Worm (Caenorhabditis elegans): Measurements from ENCODE around the gene F26F4.9.

DNA sequence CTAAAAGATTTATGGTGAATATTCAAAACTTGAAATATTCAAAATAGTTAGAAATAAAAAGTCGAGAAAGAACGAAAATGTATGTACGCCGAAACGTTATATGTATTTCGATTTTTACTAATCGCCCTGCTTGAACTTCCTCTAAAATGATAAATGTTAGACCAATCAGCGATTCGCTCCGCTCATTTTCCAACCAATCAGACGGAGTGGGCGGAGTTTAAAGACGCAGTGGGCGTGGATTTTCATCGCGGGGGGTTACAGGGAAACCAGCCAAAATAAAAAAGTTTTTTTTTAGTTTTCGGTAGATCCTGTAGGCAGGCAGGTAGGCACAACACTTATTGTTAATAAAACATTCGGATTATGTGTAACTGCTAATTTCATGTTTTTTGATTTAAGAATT lies 40.6 kb upstream of the F26F4.9 start:
- TF ChIP-seq pag-3 (tag; optimal IDR thresholded peaks at IDR 0.05; ENCODE audit: borderline replicate concordance) (no peak), sox-2 (GFP tag; IDR thresholded peaks at IDR 0.05) (no peak), hlh-13 (GFP tag; optimal IDR thresholded peaks at IDR 0.05) (no peak), hlh-30 (tag; optimal IDR thresholded peaks at IDR 0.05; ENCODE audit: insufficient read depth) (no peak), fax-1 (tag; optimal IDR thresholded peaks at IDR 0.05) (no peak), mec-3 (tag; optimal IDR thresholded peaks at IDR 0.05; ENCODE audit: borderline replicate concordance) (no peak), nhr-11 (tag; optimal IDR thresholded peaks at IDR 0.05) (no peak), ama-1 (optimal IDR thresholded peaks at IDR 0.05) (no peak)

Measured in whole organism, late embryonic.